Worm (Caenorhabditis elegans) whole organism, early embryonic: ENCODE measurements around the gene Y55D5A.1.

Source experiments
- F13C5.2 ChIP-seq: sonication (generic microtip); optimal IDR thresholded peaks from 2 replicates; lab custom pipeline; 2017; ENCODE audit warnings: mild to moderate bottlenecking, missing genetic modification characterization, inconsistent platforms, missing compliant biosample characterization
- ama-1 ChIP-seq: fragments of 150-350 bp; optimal IDR thresholded peaks from 2 replicates; lab custom pipeline; 2014
- ets-7 ChIP-seq: sonication (generic microtip); optimal IDR thresholded peaks from 2 replicates; lab custom pipeline; 2016; ENCODE audit warnings: missing genotype, missing genetic modification characterization, missing compliant biosample characterization
- flt-1 ChIP-seq: fragments of 200-800 bp; sonication (Bioruptor generic); IDR thresholded peaks from 2 replicates; pipeline ENCODE4 v1.3.6; 2022; ENCODE audit warnings: missing genetic modification characterization, missing compliant biosample characterization
- hmbx-1 ChIP-seq: sonication (generic microtip); optimal IDR thresholded peaks from 2 replicates; lab custom pipeline; 2016; ENCODE audit warnings: mild to moderate bottlenecking, missing genetic modification characterization, missing compliant biosample characterization
- hnd-1 ChIP-seq: sonication (generic microtip); optimal IDR thresholded peaks from 2 replicates; lab custom pipeline; 2016; ENCODE audit warnings: missing genetic modification characterization, missing compliant biosample characterization
- pes-1 ChIP-seq: fragments of 200-800 bp; sonication (Bioruptor generic); IDR thresholded peaks from 2 replicates; pipeline ENCODE4 v1.3.6; 2022; ENCODE audit warnings: missing genetic modification reagents, missing genetic modification characterization, missing compliant biosample characterization
- scrt-1 ChIP-seq: fragments of 200-800 bp; sonication (Bioruptor generic); IDR thresholded peaks from 2 replicates; pipeline ENCODE4 v1.3.6; 2022; ENCODE audit warnings: missing genetic modification characterization, missing compliant biosample characterization
- sea-1 ChIP-seq: fragments of 200-800 bp; sonication (Bioruptor generic); conservative IDR thresholded peaks from 2 replicates; pipeline ENCODE4 v1.3.6; 2022; ENCODE audit warnings: missing genetic modification characterization, missing compliant biosample characterization
- tbx-37 ChIP-seq: fragments of 200-800 bp; sonication (Bioruptor generic); conservative IDR thresholded peaks from 2 replicates; pipeline ENCODE4 v1.3.6; 2022; ENCODE audit warnings: missing genetic modification reagents, missing genetic modification characterization, missing compliant biosample characterization
- tra-4 ChIP-seq: sonication (generic microtip); optimal IDR thresholded peaks from 2 replicates; lab custom pipeline; 2017; ENCODE audit warnings: missing genetic modification characterization, missing compliant biosample characterization

- no peak for TF ChIP-seq flt-1 (GFP tag; lab: Robert Waterston, UW)
- no peak for TF ChIP-seq tbx-37
- no peak for TF ChIP-seq ama-1 (lab: Kevin White, UChicago)
- TF ChIP-seq hnd-1, result no peak
- no peak for TF ChIP-seq hmbx-1 (tag; lab: Kevin White, UChicago)
- no peak for TF ChIP-seq pes-1 (GFP tag; lab: Robert Waterston, UW)
- TF ChIP-seq sea-1 (GFP tag; lab: Robert Waterston, UW), result no peak
- TF ChIP-seq tra-4 (tag; lab: Kevin White, UChicago), result no peak
- no peak for TF ChIP-seq scrt-1 (GFP tag; lab: Robert Waterston, UW)
- TF ChIP-seq ets-7 (tag; lab: Kevin White, UChicago), result no peak
- no peak for TF ChIP-seq F13C5.2 (tag; lab: Kevin White, UChicago)
Observed at ce11 chrIII:3031017-3031756, 49.0 kb downstream of the Y55D5A.1 start.
